Fruit fly (Drosophila melanogaster): ENCODE data around the gene Nup160.

Nup160 gene

dm6 chr2L:11167997-11168396 lies 44.4 kb downstream of the Nup160 start:
- no peak for TF ChIP-seq CG32264 (GFP tag; optimal IDR thresholded peaks at IDR 0.05)
- no peak for TF ChIP-seq brk (GFP tag; optimal IDR thresholded peaks at IDR 0.05)
- TF ChIP-seq Dfd (GFP tag; optimal IDR thresholded peaks at IDR 0.05), result no peak
- TF ChIP-seq Hr83 (GFP tag; optimal IDR thresholded peaks at IDR 0.05; ENCODE audit: poor library complexity, severe bottlenecking), result no peak
- no peak for TF ChIP-seq Abd-B (GFP tag; optimal IDR thresholded peaks at IDR 0.05)
- TF ChIP-seq CrebA (GFP tag; optimal IDR thresholded peaks at IDR 0.05; ENCODE audit: borderline replicate concordance), result no peak
- no peak for TF ChIP-seq CG9705 (GFP tag; optimal IDR thresholded peaks at IDR 0.05)

- TF ChIP-seq ey (GFP tag; optimal IDR thresholded peaks at IDR 0.05), result no peak
- TF ChIP-seq sv (GFP tag; optimal IDR thresholded peaks at IDR 0.05), result no peak
- TF ChIP-seq Dif (GFP tag; optimal IDR thresholded peaks at IDR 0.05; ENCODE audit: partially characterized antibody), result peak; percentile 66
- peak in 1 of 2 experiments; percentile 7 for TF ChIP-seq dl (GFP tag; optimal IDR thresholded peaks at IDR 0.05; ENCODE audit: insufficient read depth in 1 of 2, partially characterized antibody in 2 of 2)
- TF ChIP-seq Rel (GFP tag; optimal IDR thresholded peaks at IDR 0.05), result no peak
- peak; percentile 91 for TF ChIP-seq Rel (tag; optimal IDR thresholded peaks at IDR 0.05)
- TF ChIP-seq Vsx2 (GFP tag; optimal IDR thresholded peaks at IDR 0.05; ENCODE audit: partially characterized antibody), result peak; percentile 87
Observed at dm6 chr2L:11168684-11169549, 45.3 kb downstream of the Nup160 start.

DNA sequence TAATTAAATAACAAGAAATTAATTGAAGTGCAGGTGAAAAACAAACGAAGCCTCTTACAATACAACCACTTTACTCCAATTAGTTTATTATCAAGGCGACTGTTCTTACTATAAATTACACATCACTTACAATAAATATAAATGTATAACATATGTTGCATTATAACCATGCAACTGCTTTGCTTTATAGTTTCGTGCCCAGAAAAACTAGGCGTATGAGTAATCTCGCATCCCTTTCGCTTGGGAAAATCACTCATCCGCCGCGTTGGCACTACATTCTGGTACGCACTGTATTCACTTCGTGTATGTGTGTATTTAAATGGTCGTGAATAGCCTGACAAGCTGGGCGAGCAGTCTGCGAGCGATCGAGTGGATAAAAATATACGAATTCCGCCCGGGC lies 46.3 kb downstream of the Nup160 start:
- TF ChIP-seq brk (GFP tag; optimal IDR thresholded peaks at IDR 0.05), result no peak
- no peak for TF ChIP-seq Jra (GFP tag; optimal IDR thresholded peaks at IDR 0.05)
- no peak for TF ChIP-seq psq (GFP tag; optimal IDR thresholded peaks at IDR 0.05)
- TF ChIP-seq woc (GFP tag; optimal IDR thresholded peaks at IDR 0.05), result no peak
- TF ChIP-seq rgr (GFP tag; optimal IDR thresholded peaks at IDR 0.05), result no peak
- no peak for TF ChIP-seq pan (optimal IDR thresholded peaks at IDR 0.05)
- TF ChIP-seq dmrt93B (GFP tag; optimal IDR thresholded peaks at IDR 0.05), result no peak
- no peak for TF ChIP-seq Hnf4 (GFP tag; optimal IDR thresholded peaks at IDR 0.05)
- TF ChIP-seq br (GFP tag; optimal IDR thresholded peaks at IDR 0.05), result no peak

- TF ChIP-seq Myc (optimal IDR thresholded peaks at IDR 0.05) (no peak), Dfd (GFP tag; optimal IDR thresholded peaks at IDR 0.05) (no peak), woc (GFP tag; optimal IDR thresholded peaks at IDR 0.05) (no peak), foxo (GFP tag; optimal IDR thresholded peaks at IDR 0.05) (no peak), dl (GFP tag; optimal IDR thresholded peaks at IDR 0.05; ENCODE audit: insufficient read depth in 1 of 2, partially characterized antibody in 2 of 2) (no peak), pan (optimal IDR thresholded peaks at IDR 0.05) (no peak), Hnf4 (GFP tag; optimal IDR thresholded peaks at IDR 0.05) (no peak), psq (GFP tag; optimal IDR thresholded peaks at IDR 0.05) (no peak), brk (GFP tag; optimal IDR thresholded peaks at IDR 0.05) (no peak), Sp1 (GFP tag; optimal IDR thresholded peaks at IDR 0.05) (no peak), CG9705 (GFP tag; optimal IDR thresholded peaks at IDR 0.05) (no peak)
Observed at dm6 chr2L:11170549-11170948, 47.0 kb downstream of the Nup160 start.

DNA sequence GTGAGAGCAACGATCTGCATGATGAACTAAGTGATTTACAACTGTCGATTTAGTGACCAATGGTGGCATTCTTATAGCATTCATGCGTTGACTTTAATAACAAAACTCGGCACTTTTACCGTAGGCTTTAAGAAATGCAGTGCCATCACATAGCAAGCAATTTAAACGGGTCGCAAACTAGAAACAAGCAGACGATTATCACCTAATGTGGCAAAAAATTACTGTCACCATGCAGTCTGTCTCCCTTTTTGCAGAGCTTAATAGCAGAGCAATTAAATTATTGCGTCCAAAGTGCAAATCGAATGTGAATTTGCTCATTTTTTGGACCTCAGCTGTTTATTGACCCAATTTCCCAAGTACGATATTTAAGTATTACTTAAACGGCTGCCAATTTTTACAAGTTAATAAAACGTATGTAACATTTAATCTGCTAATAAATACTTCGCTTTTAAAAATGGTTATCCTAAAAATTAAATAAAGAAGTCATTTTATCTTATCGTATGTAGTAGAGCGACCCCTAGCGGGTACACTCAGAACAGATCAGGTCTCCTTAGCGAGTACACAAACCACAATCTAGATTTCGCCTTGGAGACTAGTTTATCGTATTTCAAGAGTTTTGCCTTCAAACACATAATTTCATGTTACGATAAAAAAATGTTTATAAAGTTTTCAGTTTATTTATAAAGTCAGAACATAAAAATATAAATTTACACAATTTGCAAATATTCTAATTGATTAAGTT lies 48.2 kb downstream of the Nup160 start, which contains the start of gene Vm32E:
Vm32E (minus strand) TSS at position 51 of the 742 bp plus-strand sequence.
- no peak for TF ChIP-seq CrebA (GFP tag; optimal IDR thresholded peaks at IDR 0.05; ENCODE audit: borderline replicate concordance)
- no peak for TF ChIP-seq h (GFP tag; optimal IDR thresholded peaks at IDR 0.05)
- TF ChIP-seq Myc (optimal IDR thresholded peaks at IDR 0.05), result peak; percentile 65
